Worm (Caenorhabditis elegans) whole organism, L1 larva: ENCODE results near the gene dpf-6.

ENCODE experiments used
- egl-13 ChIP-seq: sonication (generic microtip); optimal IDR thresholded peaks from 2 replicates; lab custom pipeline; 2016; ENCODE audit warnings: missing genotype, missing genetic modification reagents, missing genetic modification characterization, missing compliant biosample characterization
- mdl-1 ChIP-seq, 2 experiments: fragments of 150-350 bp; optimal IDR thresholded peaks; 2 replicates each; lab custom pipeline; 2014 to 2017; ENCODE audit warnings: missing biosample characterization in 2 of 2, missing genetic modification characterization in 2 of 2, inconsistent platforms in 1 of 2
- nhr-11 ChIP-seq: fragments of 150-350 bp; optimal IDR thresholded peaks from 2 replicates; lab custom pipeline; 2014; ENCODE audit warnings: missing biosample characterization, missing genetic modification characterization
- sox-4 ChIP-seq: sonication (generic microtip); optimal IDR thresholded peaks from 2 replicates; lab custom pipeline; 2016; ENCODE audit warnings: missing genetic modification characterization, missing compliant biosample characterization

- TF ChIP-seq sox-4 (tag; lab: Kevin White, UChicago) (no peak), mdl-1 (tag; optimal IDR thresholded peaks at IDR 0.05; lab: Kevin White, UChicago) (no peak), nhr-11 (no peak), egl-13 (tag; lab: Kevin White, UChicago) (no peak)
Observed at ce11 chrIII:7996353-7996752, 41.7 kb upstream of the dpf-6 start, which contains the start of gene npr-17.
